Worm (Caenorhabditis elegans): ENCODE results near the gene F33C8.4.

The F33C8.4 gene

DNA sequence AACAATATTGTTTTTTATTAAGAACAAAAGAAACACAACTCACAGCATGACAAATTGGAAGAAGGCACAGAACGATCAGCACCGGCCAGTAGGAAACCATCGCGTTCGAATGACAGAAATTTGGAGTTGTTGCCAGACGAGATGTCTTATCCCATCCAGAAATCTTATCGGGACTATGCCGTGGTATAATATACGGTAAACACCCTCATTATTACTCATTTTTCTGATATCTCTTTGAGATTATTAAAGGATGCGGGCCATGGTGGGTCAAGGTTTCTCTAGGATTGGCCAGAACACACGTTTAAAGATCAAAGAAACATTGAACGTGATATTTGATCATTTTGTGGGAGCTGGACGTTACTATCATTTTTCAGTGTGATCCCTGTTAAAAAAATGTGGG lies 32.2 kb upstream of the F33C8.4 start, which contains the start of gene hch-1:
Gene hch-1, minus strand, starts transcription at position 112 of the 400 bp plus-strand sequence.
- TF ChIP-seq T07F8.4 (tag; optimal IDR thresholded peaks at IDR 0.05): no peak
- no peak for TF ChIP-seq egl-44 (GFP tag; IDR thresholded peaks at IDR 0.05)
- no peak for TF ChIP-seq Y79H2A.3 (GFP tag; conservative IDR thresholded peaks at IDR 0.05)
- TF ChIP-seq F23B12.7 (tag; optimal IDR thresholded peaks at IDR 0.05; ENCODE audit: insufficient read depth): no peak
- no peak for TF ChIP-seq F10E7.11 (tag; optimal IDR thresholded peaks at IDR 0.05)

DNA sequence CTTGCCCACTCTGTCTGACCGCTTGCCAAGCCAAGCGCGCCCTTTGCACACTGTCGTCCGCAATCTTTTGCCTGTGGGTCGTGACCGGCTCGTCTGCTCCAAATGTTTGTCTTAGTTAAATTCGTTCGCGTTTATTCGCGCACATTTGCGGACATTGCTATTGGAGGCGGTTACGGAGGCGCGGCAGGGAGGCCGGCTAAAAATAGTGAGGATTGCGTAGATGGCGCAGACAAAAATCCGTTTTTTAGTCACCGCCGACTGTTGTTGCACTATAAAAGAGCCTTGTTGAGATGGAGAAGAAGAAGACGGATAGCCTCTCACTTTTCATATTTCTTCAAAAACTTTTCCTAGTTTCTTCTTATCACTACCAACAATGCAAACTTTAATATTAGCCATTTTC lies 30.6 kb upstream of the F33C8.4 start, which contains the start of gene F40E10.5:
Gene F40E10.5, plus strand, starts transcription at position 301 of the 400 bp plus-strand sequence.
- TF ChIP-seq zfh-2 (GFP tag; conservative IDR thresholded peaks at IDR 0.05) (peak; percentile 63), dpl-1 (GFP tag; optimal IDR thresholded peaks at IDR 0.05) (no peak)

DNA sequence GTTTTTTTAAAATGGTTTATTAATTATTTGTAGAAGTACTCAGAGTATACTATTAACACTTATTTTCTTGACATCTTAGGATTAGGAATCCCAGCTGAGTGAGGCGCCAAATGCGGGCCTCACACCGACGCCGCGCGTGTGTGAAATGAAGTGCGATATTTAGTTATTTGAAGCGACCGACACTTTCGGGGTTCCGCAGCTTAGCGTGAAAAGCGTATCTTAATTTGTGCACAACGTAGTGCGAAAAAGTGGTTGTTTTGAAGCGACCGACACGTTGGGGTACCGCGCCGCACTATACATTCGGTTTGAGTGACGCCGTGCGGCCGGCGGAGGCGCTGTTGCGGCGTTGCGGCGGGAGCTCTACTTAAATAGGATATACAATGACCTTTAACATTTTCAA lies 27.1 kb upstream of the F33C8.4 start:
- TF ChIP-seq madf-10 (tag; optimal IDR thresholded peaks at IDR 0.05) (no peak), snpc-4 (GFP tag; optimal IDR thresholded peaks at IDR 0.05) (no peak), snpc-4 (tag; optimal IDR thresholded peaks at IDR 0.05) (peak in 2 of 4 experiments; percentile 68 to 80)

DNA sequence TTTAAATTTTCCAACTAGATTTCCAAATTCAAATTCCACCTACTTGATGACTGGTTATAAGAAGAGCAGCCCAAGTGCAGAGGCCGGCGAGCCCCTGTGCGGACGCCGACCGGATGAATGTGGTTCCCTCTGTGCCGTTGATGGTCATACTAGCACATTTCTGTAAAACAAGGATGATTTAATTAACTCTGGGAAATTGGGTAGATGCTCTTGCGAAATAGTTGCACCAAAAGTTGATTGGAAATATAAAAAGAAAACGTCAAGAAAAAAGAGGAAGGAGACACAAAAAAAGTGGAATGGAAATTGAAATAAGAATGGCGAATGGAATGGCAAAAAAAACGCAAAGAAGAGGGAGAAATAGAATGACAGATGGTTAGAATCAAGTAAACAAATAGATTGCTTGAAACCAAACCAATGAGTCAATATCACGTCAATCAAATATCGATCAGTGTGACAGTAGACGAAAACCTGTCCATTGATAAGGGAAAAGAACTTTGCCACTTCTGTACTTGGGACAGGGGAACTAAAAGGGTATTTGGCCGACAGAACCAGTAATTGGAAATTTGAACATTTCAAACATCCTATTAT lies 25.3 kb upstream of the F33C8.4 start, which contains the start of gene tmem-184:
Gene tmem-184, minus strand, starts transcription at position 164 of the 588 bp plus-strand sequence.
- TF ChIP-seq chd-7 (tag; optimal IDR thresholded peaks at IDR 0.05): peak; percentile 51
- no peak for TF ChIP-seq rec-8 (tag; optimal IDR thresholded peaks at IDR 0.05)
- TF ChIP-seq madf-6 (GFP tag; IDR thresholded peaks at IDR 0.05): no peak
- TF ChIP-seq attf-3 (GFP tag; conservative IDR thresholded peaks at IDR 0.05): no peak
- no peak for TF ChIP-seq B0261.1 (tag; optimal IDR thresholded peaks at IDR 0.05)
- peak; percentile 36; the same call in 1 of the 2 replicates for TF ChIP-seq ekl-4 (GFP tag; IDR thresholded peaks at IDR 0.05)
- TF ChIP-seq egrh-3 (GFP tag; IDR thresholded peaks at IDR 0.05): no peak
- TF ChIP-seq cebp-1 (GFP tag; IDR thresholded peaks at IDR 0.05): peak; percentile 83
- TF ChIP-seq cebp-1 (tag; optimal IDR thresholded peaks at IDR 0.05): peak; percentile 93
- TF ChIP-seq mcd-1 (GFP tag; IDR thresholded peaks at IDR 0.05): peak; percentile 19; the same call in 1 of the 2 replicates
- TF ChIP-seq nhr-80 (tag; optimal IDR thresholded peaks at IDR 0.05): peak; percentile 96
- no peak for TF ChIP-seq F37B4.10 (GFP tag; IDR thresholded peaks at IDR 0.05)
- peak; percentile 97 for TF ChIP-seq unc-62 (GFP tag; optimal IDR thresholded peaks at IDR 0.05)
- TF ChIP-seq lag-1 (GFP tag; IDR thresholded peaks at IDR 0.05): no peak
- no peak for TF ChIP-seq rpc-1 (optimal IDR thresholded peaks at IDR 0.05)
- no peak for TF ChIP-seq rpc-1 (tag; optimal IDR thresholded peaks at IDR 0.05)
- TF ChIP-seq ztf-28 (GFP tag; IDR thresholded peaks at IDR 0.05): no peak
- no peak for TF ChIP-seq K12H6.12 (tag; optimal IDR thresholded peaks at IDR 0.05)
- peak; percentile 31 for TF ChIP-seq tbp1 (GFP tag; optimal IDR thresholded peaks at IDR 0.05)
- peak; percentile 22 for TF ChIP-seq ztf-22 (GFP tag; optimal IDR thresholded peaks at IDR 0.05)
- peak; percentile 80 for TF ChIP-seq pha-4 (tag; optimal IDR thresholded peaks at IDR 0.05)
- no peak for TF ChIP-seq ceh-58 (GFP tag; IDR thresholded peaks at IDR 0.05)
- no peak for TF ChIP-seq ets-4 (GFP tag; optimal IDR thresholded peaks at IDR 0.05)
- peak; percentile 39 for TF ChIP-seq lin-54 (GFP tag; optimal IDR thresholded peaks at IDR 0.05)
- TF ChIP-seq lin-40 (tag; optimal IDR thresholded peaks at IDR 0.05): peak; percentile 70
- TF ChIP-seq F22D6.2 (tag; optimal IDR thresholded peaks at IDR 0.05): peak; percentile 14
- TF ChIP-seq let-607 (tag; optimal IDR thresholded peaks at IDR 0.05): peak; percentile 79 to 86
- TF ChIP-seq bed-1 (GFP tag; IDR thresholded peaks at IDR 0.05): no peak
- TF ChIP-seq dpff-1 (tag; optimal IDR thresholded peaks at IDR 0.05): no peak
- TF ChIP-seq snpc-1.3 (tag; optimal IDR thresholded peaks at IDR 0.05; ENCODE audit: insufficient read depth): no peak
- peak; percentile 50 for TF ChIP-seq attf-5 (GFP tag; optimal IDR thresholded peaks at IDR 0.05)
- peak; percentile 45 for TF ChIP-seq ZK185.1 (tag; optimal IDR thresholded peaks at IDR 0.05; ENCODE audit: poor library complexity, severe bottlenecking)
- TF ChIP-seq ceh-91 (GFP tag; IDR thresholded peaks at IDR 0.05): no peak

Data from whole organism, young adult.